Worm (Caenorhabditis elegans): ENCODE data around the gene scc-2.
A peak's percentile ranks its signal among the peaks of the same experiment; 100 is the strongest.
"Not testable (repeated sequence)": the region's sequence is repeated elsewhere in the genome, so short reads cannot be mapped to it uniquely, and the experiment has no call there.

Gene scc-2

ce11 chrII:263563-263962, at the start of gene scc-2:
scc-2 (minus strand) TSS chrII:263663.
- no peak for TF ChIP-seq sma-3 (GFP tag; optimal IDR thresholded peaks at IDR 0.05)
- TF ChIP-seq nhr-129 (tag; optimal IDR thresholded peaks at IDR 0.05) = no peak
- TF ChIP-seq ceh-82 (tag; optimal IDR thresholded peaks at IDR 0.05) = no peak
- TF ChIP-seq zag-1 (tag; optimal IDR thresholded peaks at IDR 0.05) = no peak
- TF ChIP-seq lin-11 (tag; optimal IDR thresholded peaks at IDR 0.05) = no peak
- no peak for TF ChIP-seq Y55F3AM.14 (GFP tag; optimal IDR thresholded peaks at IDR 0.05)
- no peak for TF ChIP-seq ama-1 (optimal IDR thresholded peaks at IDR 0.05)
- no peak for TF ChIP-seq nhr-77 (tag; optimal IDR thresholded peaks at IDR 0.05)
- TF ChIP-seq nhr-23 (tag; optimal IDR thresholded peaks at IDR 0.05) = no peak
- TF ChIP-seq elt-3 (tag; optimal IDR thresholded peaks at IDR 0.05) = no peak
- TF ChIP-seq sma-9 (GFP tag; optimal IDR thresholded peaks at IDR 0.05) = no peak
- no peak for TF ChIP-seq sma-9 (tag; optimal IDR thresholded peaks at IDR 0.05)
- no peak for TF ChIP-seq ceh-16 (tag; optimal IDR thresholded peaks at IDR 0.05)
- no peak for TF ChIP-seq unc-62 (GFP tag; optimal IDR thresholded peaks at IDR 0.05)

- TF ChIP-seq lin-11, nhr-10, aly-2 (tag; optimal IDR thresholded peaks at IDR 0.05): not testable (repeated sequence)
Measured at ce11 chrII:312110-312509, 48.6 kb upstream of the scc-2 start, which contains the start of gene mps-2. mps-2 (minus strand) TSS chrII:312210.

ce11 chrII:307154-307553, 43.7 kb upstream of the scc-2 start, which contains the start of gene K01A2.4:
K01A2.4 (plus strand) TSS chrII:307454.
- TF ChIP-seq nhr-77 (tag; optimal IDR thresholded peaks at IDR 0.05) = no peak

- no peak for TF ChIP-seq ztf-1 (GFP tag; conservative IDR thresholded peaks at IDR 0.05)
- TF ChIP-seq mbf-1 (tag; optimal IDR thresholded peaks at IDR 0.05) = no peak
- TF ChIP-seq nhr-23 (tag; optimal IDR thresholded peaks at IDR 0.05) = no peak
- peak; percentile 62 for TF ChIP-seq fos-1 (tag; optimal IDR thresholded peaks at IDR 0.05)
- no peak for TF ChIP-seq gmeb-1 (tag; optimal IDR thresholded peaks at IDR 0.05)
Measured at ce11 chrII:305645-306044, 42.2 kb upstream of the scc-2 start, which contains the start of gene col-69. col-69 (minus strand) TSS chrII:305745.

- no peak for TF ChIP-seq ZK546.5 (tag; optimal IDR thresholded peaks at IDR 0.05)
- TF ChIP-seq lin-11 (tag; optimal IDR thresholded peaks at IDR 0.05) = no peak
- no peak for TF ChIP-seq zag-1 (tag; optimal IDR thresholded peaks at IDR 0.05)
- no peak for TF ChIP-seq ztf-4 (tag; optimal IDR thresholded peaks at IDR 0.05)
- TF ChIP-seq nhr-237 (tag; optimal IDR thresholded peaks at IDR 0.05) = no peak
- no peak for TF ChIP-seq nhr-12 (tag; optimal IDR thresholded peaks at IDR 0.05)
- no peak for TF ChIP-seq nhr-129 (tag; optimal IDR thresholded peaks at IDR 0.05)
- no peak for TF ChIP-seq ztf-1 (GFP tag; conservative IDR thresholded peaks at IDR 0.05)
- no peak for TF ChIP-seq nhr-10 (tag; optimal IDR thresholded peaks at IDR 0.05)
- TF ChIP-seq ama-1 (optimal IDR thresholded peaks at IDR 0.05) = no peak
- TF ChIP-seq Y55F3AM.14 (GFP tag; optimal IDR thresholded peaks at IDR 0.05) = no peak
- no peak for TF ChIP-seq C34F6.9 (tag; optimal IDR thresholded peaks at IDR 0.05)
- TF ChIP-seq aly-2 (tag; optimal IDR thresholded peaks at IDR 0.05) = no peak
- no peak for TF ChIP-seq R02D3.7 (tag; optimal IDR thresholded peaks at IDR 0.05)
Measured at ce11 chrII:303927-304711, 40.7 kb upstream of the scc-2 start.

ce11 chrII:300977-301772, 37.7 kb upstream of the scc-2 start, which contains the start of gene K01A2.5:
K01A2.5 (plus strand) TSS chrII:301273.
- peak; percentile 40 for TF ChIP-seq sma-9 (GFP tag; optimal IDR thresholded peaks at IDR 0.05)
- TF ChIP-seq sma-9 (tag; optimal IDR thresholded peaks at IDR 0.05) = no peak
- no peak for TF ChIP-seq lin-11 (tag; optimal IDR thresholded peaks at IDR 0.05)
- TF ChIP-seq nhr-21 (tag; optimal IDR thresholded peaks at IDR 0.05) = peak; percentile 39
- TF ChIP-seq nhr-25 (tag; optimal IDR thresholded peaks at IDR 0.05) = peak; percentile 71
- peak; percentile 66 for TF ChIP-seq sem-4 (tag; optimal IDR thresholded peaks at IDR 0.05)
- no peak for TF ChIP-seq nhr-237 (tag; optimal IDR thresholded peaks at IDR 0.05)
- peak; percentile 21 for TF ChIP-seq fos-1 (tag; optimal IDR thresholded peaks at IDR 0.05)
- no peak for TF ChIP-seq unc-55 (GFP tag; optimal IDR thresholded peaks at IDR 0.05)
- peak; percentile 71 for TF ChIP-seq ceh-16 (tag; optimal IDR thresholded peaks at IDR 0.05)
- peak; percentile 99 for TF ChIP-seq blmp-1 (tag; optimal IDR thresholded peaks at IDR 0.05; ENCODE audit: insufficient read depth)
